Fruit fly (Drosophila melanogaster): ENCODE measurements around the gene CG7083.
A peak's percentile ranks its signal among the peaks of the same experiment; 100 is the strongest.

Gene CG7083

DNA sequence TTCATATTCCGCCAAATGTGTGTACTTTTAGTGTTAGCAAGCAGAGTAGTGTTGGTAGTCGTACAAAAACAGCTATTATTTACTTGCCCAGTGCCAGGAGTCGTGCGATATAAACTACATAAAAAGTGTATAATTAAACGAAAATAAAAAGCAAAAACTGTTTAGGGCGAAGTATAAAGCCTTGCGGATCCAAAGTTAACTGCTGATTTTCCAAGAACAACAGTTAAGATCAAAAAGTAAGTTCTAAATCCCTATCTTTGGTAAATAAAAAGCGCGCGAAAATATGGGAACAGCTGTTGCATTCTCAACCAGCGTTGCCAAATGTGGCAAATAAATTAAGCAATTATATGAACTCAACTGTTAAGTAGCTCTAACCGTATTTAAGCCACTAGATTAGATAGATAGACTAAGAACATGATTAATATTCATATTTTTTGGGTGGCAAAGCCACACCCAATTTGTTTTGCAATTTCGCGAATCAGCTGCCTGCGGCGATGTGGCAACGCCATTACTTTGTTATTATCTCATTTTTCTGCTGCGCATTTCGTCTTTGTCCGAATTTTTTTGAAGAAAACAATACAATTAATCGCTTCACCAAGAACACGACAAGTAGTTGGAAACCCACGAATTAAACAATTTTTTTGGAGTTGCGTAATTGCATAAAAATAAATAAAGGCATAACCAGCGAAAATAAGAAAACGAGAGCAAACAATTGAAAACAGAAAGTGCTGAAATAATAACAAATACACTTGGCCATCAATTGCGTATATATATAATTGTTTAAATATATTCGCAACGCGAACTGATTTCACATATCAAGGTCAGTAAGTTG lies at the start of gene CG7083, which contains the start of gene Prim1:
Gene CG7083 (plus strand): TSS at position 522 of the 832 bp plus-strand sequence.
Gene Prim1 (plus strand): TSS at position 51 of the 832 bp plus-strand sequence.
- peak; percentile 18 for TF ChIP-seq noc (tag; optimal IDR thresholded peaks at IDR 0.05)

DNA sequence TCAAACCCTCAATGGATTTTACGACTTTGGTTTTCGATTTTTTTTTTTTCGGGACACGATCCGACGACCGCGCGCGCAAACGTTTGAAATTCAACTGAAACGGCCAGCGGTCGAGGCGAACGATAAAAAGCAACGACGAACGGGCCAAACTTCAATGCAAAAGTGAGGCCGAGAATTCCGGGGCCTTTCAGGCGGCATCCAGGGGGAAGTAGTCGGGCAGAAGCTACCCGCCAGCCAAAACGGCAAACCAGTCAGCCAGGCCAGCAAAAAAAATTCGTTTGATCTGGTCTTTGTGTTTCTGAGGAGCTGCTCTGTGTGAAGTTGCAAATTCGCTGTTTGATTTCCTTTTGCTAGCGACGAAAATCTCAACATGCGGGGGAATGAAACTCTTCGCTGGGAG lies 45.4 kb upstream of the CG7083 start, which contains the start of gene CG7201:
Gene CG7201 (minus strand): TSS at position 101 of the 400 bp plus-strand sequence.
- no peak for TF ChIP-seq noc (tag; optimal IDR thresholded peaks at IDR 0.05)

DNA sequence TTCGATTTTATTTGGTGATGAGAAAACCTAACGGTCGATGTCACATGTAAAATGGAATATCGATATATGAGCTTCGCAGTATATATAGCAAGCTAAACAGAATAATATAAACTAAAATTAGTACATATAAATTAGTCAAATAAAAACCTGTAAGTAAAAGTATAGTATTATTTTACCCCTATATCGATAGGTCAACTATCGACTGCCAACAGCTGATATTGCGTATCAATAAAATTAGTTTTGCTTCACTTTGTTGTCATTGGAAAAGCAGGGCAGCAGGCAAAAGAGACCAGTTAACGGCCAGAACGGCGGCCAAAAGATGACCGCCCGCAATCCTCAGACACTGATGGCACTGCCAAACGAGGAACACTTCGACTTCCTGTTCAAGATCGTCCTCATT lies 43.6 kb upstream of the CG7083 start, which contains the start of gene Rab19:
Gene Rab19 (plus strand): TSS at position 78 of the 400 bp plus-strand sequence.
- no peak for TF ChIP-seq noc (tag; optimal IDR thresholded peaks at IDR 0.05)

DNA sequence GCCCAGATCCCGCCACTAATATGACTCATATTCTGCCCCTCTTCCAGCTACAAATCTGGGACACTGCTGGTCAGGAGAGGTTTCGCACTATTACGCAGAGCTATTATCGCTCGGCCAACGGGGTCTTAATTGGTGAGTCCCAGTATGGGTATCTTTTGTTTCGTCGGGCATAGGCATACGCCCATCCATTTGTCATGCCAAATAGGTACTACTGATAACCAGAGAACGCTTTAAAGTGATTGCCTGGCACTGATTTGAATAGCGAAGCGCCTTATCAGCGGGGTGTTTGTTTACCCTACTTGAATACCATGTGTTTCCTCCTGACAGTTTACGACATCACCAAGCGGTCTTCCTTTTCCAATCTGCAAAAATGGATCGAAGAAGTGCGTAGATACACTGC lies 43.1 kb upstream of the CG7083 start:
- peak; percentile 12 for TF ChIP-seq noc (tag; optimal IDR thresholded peaks at IDR 0.05)

DNA sequence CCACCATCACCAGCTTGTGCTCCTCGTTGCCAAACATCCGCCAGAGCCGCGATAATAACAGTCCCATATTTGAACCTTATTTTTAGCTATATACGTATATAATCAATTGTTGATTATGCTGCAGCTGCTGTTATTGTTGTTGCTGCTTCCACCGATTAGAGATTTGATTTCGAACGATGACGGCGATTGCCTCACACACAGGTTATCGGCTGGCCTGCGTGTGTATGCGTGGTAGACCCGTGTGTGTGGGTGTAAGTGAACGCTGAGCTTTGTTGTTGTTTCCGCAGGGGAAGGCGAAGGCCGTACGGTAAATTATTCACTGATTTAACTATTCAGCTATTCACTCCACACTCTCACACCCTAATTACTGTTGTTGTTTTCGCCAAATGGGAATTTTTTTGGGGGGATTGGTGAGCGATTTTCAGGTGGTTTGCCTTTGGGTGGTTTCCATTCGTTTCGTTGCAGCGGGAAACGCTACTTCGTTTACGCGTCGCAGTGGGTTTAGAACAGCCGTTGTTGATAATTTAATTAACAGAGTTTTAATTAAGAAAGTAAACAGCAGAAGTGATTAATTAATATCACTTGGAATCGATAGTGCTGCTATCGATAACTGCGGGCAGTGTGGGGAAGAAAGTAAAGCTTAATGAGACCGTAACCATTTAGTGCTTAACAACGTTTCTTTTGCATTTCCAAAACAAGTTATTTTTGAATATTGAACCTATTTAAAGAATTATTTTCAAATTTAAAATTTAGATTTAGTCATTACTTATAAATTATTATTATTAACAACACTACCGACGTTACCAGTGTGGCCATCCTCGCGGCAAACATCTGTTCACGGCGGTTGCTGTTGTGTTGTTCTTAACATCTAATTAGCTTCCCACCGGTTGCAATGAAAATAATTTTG lies 41.1 kb upstream of the CG7083 start, which contains the start of the genes Arl5 and CG13671:
Gene Arl5 (minus strand): TSS at position 616 of the 907 bp plus-strand sequence.
Gene CG13671 (plus strand): TSS at position 841 of the 907 bp plus-strand sequence.
- peak; percentile 49 for TF ChIP-seq noc (tag; optimal IDR thresholded peaks at IDR 0.05)

DNA sequence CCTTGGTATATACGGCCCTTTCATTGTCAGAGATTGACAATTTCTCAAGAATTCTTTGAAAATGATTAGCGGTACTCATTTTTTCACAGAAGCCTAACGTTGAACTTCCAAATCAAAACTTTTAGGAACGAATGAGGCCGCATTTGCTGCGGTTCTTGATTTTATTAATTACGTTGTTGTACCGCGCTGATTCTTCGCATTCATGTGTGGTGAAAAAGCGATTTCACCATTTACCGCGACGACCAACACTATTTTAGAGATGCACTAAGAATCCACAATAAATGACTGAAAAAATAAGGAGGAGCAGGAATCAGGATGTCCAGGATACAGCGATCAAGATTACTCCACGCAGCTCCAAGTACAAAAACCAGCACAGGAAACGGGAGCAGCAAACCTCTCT lies 36.7 kb upstream of the CG7083 start, which contains the start of the genes CG7194 and Sbp2:
Gene CG7194 (minus strand): TSS at position 148 of the 400 bp plus-strand sequence.
Gene Sbp2 (plus strand): TSS at position 246 of the 400 bp plus-strand sequence.
- no peak for TF ChIP-seq noc (tag; optimal IDR thresholded peaks at IDR 0.05)

DNA sequence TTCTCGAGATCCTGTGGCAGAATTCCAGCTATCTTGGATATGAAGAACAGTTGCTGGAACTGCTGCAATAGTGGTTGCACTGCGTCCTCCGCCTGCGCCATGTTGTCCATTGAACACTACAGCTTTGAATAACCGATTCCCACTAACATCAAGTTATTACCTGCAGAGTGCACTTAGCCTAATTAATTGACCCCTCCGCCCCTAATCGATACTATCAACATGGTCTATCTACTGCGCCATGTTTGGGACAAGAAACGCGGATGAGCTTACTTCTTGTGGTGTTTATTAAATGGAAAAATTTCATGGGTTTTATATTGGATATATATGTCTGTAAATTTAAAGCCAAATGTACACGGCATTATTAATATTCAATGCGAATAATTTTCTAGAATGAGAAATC lies 33.7 kb upstream of the CG7083 start, which contains the start of gene Gr66a:
Gene Gr66a (minus strand): TSS at position 101 of the 400 bp plus-strand sequence.
- TF ChIP-seq noc (tag; optimal IDR thresholded peaks at IDR 0.05), result no peak

DNA sequence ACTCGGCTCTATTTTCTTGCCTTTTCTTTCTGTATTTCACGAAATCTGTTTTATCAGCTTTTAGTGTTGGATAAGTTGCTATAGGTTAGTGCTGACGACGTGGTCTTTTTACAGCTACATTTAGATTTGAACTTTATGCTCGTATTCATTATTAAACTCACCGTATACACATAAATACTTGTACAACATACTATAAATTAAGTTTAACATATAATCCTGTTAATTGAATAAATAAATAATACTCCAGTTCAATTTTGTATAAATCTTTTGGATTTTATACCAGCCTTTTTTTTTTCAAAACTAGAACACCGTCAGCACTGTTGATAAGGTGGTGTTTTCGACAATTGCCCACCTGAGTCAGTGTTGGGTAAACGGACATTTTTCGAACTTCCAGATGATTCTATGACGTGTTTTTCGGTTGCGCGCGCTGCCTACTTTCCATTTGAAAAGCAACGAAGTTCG lies 31.7 kb upstream of the CG7083 start, which contains the start of gene BI-1:
Gene BI-1 (minus strand): TSS at position 51 of the 462 bp plus-strand sequence.
- peak; percentile 82 for TF ChIP-seq noc (tag; optimal IDR thresholded peaks at IDR 0.05)

DNA sequence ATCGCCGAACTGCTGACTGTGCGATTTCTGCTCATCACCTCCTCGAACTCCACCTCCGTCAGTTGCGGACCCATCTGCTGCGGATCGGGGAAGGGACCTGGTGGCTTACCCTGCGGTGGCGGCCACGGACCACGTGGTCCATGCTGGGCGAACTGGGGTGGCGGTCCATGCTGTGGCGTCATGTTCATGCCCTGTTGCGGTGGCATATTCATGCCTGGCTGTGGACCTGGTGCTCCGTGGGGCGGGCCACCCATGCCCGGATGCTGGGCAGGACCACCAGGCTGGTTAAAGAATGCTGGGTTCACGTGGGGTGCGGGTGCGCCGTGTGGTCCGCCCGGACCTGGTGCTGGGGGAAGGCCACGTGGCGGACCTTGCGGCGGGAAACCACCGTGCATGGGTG lies 28.3 kb upstream of the CG7083 start:
- TF ChIP-seq noc (tag; optimal IDR thresholded peaks at IDR 0.05), result no peak

DNA sequence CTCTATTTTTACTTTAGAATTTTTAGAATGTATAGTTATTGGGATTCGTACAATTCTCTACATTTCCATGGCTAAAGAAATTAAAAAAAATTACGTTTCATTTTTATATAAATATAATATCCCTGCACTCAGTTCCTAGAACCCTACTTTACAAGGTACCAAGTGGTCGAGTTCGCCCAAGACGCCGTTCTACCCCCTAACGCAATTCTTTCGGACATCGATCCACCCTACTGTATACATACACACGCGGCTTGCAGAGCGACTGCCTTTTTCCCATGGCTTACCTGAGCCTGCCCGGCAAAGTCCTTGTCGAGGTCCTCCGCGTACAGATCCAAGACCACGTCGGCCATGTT lies 25.8 kb upstream of the CG7083 start:
- TF ChIP-seq noc (tag; optimal IDR thresholded peaks at IDR 0.05), result peak; percentile 5

DNA sequence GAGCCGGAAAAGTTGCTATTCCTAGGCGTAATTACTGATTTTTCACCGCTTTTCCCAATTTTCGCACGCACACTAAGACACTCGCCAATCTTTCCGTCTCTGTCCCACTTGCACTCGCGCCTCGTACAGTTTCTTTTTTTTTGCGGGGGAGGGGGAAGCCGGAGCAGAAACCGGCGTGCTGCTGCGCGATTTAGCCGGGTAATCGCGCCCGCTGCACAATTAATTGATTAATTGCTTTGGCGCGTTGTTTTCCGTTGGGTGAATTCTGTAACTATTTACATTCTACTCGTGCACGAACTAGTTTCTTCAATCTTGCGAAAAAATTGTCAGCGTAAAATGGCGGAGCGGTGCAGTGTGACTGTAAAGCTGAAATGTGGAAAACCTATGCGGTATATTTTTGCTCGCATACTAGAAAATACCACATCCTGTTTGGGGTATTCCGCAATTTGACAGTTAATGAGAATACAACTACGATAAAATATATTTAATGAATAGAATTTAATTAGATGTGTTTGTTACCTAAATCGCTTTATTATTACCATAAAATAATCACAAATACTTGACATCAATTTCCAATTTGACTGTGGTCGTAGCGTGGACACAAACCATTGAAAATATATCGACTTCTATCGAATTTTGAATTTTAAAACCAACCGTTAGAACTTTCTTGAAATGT lies 25.3 kb upstream of the CG7083 start, which contains the start of gene Cpsf6:
Gene Cpsf6 (minus strand): TSS at position 362 of the 676 bp plus-strand sequence.
- no peak for TF ChIP-seq noc (tag; optimal IDR thresholded peaks at IDR 0.05)

DNA sequence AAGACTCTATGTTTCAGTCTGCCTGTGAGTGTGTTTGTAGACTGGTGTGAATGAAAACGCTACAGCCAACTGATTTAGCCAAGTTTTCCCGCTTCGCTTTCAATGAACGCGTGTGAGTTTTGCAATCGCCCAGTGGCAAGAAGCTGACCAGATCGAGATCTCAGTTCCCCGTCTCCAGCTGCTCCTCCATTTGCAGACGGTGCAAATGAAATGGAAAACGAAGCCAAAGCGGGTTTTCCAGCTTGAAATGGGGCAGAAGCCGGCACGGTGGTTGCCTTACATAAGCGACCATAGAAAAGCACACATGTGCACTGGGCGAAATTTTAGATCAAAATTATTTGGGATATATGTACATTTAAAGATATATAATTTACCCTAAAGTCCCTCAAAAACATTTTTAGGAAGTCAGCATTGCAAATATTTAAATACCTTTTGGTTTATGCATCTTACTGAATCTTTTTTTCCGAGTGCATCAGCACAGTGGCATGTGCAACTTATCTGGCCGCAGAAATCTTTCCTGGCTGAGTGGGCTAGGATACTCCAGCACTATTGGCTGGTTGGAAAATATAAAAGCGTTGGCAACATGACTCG lies 21.6 kb upstream of the CG7083 start, which contains the start of gene CG43059:
Gene CG43059 (minus strand): TSS at position 51 of the 591 bp plus-strand sequence.
- no peak for TF ChIP-seq noc (tag; optimal IDR thresholded peaks at IDR 0.05)

DNA sequence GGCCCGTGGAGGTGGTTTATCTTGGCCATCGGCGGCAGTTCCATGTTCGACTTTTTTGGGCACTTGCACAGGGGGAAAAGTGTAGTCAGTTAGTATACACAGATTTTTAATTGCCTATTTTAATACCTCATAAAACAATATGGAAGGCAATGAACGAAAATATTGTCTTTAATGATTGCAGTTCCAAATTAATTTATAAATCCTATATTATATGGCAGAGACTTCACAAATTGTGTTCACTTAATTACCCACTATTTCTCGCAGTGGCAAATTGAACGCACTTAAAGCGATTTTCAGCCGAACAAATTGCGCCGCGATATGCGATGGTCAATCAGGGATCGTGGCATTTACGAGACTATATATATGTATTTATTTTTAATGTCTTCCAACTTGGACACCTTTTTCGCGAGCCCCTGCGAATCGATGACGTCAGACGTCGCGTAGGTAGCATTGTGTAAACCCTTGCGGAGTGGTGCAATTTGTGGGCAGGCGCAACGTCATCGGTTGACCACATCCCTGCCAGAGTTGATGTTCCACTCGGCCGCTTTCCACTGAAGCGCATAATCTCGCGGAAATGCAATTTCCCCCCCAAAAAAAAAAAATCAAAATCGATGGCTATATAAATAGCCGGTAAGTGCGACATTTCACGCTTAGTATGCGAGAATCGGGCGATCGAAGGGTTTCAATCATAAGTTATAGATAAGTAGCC lies 20.3 kb upstream of the CG7083 start, which contains the start of gene CG13670:
Gene CG13670 (plus strand): TSS at position 659 of the 709 bp plus-strand sequence.
- TF ChIP-seq noc (tag; optimal IDR thresholded peaks at IDR 0.05), result no peak

DNA sequence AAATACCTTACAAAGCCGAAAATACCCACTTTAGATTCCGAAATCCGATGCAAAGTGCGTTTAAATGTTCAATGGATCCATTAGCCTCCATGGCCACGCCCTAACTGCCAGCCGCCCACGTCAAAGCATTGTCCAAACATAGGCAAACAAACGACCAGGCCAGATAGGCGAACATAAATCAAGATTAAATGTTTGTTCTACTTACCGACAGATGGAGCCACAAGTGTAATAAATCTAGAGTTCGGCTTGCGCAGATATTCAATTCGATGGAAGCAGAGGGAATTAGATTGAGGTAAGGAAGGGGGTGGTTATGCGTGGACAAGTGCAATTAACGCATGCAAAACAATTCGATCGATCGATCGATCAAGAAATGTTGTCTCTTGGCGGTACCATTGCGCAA lies 16.8 kb upstream of the CG7083 start:
- TF ChIP-seq noc (tag; optimal IDR thresholded peaks at IDR 0.05), result no peak

Measured in whole organism, larva.